Worm (Caenorhabditis elegans) whole organism, L4 larva: Measurements from ENCODE around the gene ttr-27.
A peak's percentile ranks its signal among the peaks of the same experiment; 100 is the strongest.

ENCODE experiments used
- D1046.2 ChIP-seq: fragments of 200-800 bp; sonication (Bioruptor generic); IDR thresholded peaks from 2 replicates; pipeline ENCODE4 v1.3.6; 2022; ENCODE audit warnings: missing genetic modification characterization, missing compliant biosample characterization
- F26F4.8 ChIP-seq: fragments of 200-800 bp; sonication (Bioruptor generic); conservative IDR thresholded peaks from 2 replicates; pipeline ENCODE4 v1.3.6; 2022; ENCODE audit warnings: missing genetic modification characterization, missing compliant biosample characterization
- F37D6.2 ChIP-seq: sonication (generic microtip); optimal IDR thresholded peaks from 2 replicates; lab custom pipeline; 2016; ENCODE audit warnings: mild to moderate bottlenecking, missing genetic modification characterization, missing compliant biosample characterization
- F44E2.7 ChIP-seq: fragments of 200-800 bp; sonication (Bioruptor generic); IDR thresholded peaks from 2 replicates; pipeline ENCODE4 v2.1.2; 2022; ENCODE audit warnings: missing genetic modification characterization, missing compliant biosample characterization
- R02D3.7 ChIP-seq: fragments of 150-350 bp; sonication (generic microtip); optimal IDR thresholded peaks from 3 replicates; lab custom pipeline; 2014; ENCODE audit warnings: missing biosample characterization, missing genetic modification characterization
- T20F7.1 ChIP-seq: fragments of 200-800 bp; sonication (Bioruptor generic); optimal IDR thresholded peaks from 2 replicates; lab custom pipeline; 2018; ENCODE audit warnings: mild to moderate bottlenecking, missing genetic modification characterization, missing compliant biosample characterization
- T26A8.4 ChIP-seq: fragments of 200-800 bp; sonication (Bioruptor generic); IDR thresholded peaks from 2 replicates; pipeline ENCODE4 v1.3.6; 2022; ENCODE audit warnings: missing genetic modification characterization, missing compliant biosample characterization
- ceh-20 ChIP-seq: fragments of 200-800 bp; sonication (Bioruptor generic); IDR thresholded peaks from 2 replicates; pipeline ENCODE4 v1.3.6; 2022; ENCODE audit warnings: missing genetic modification reagents, missing genetic modification characterization, missing compliant biosample characterization
- ceh-28 ChIP-seq: fragments of 150-350 bp; optimal IDR thresholded peaks from 2 replicates; lab custom pipeline; 2014; ENCODE audit warnings: missing biosample characterization, missing genetic modification reagents, missing genetic modification characterization
- ceh-32 ChIP-seq: sonication (generic microtip); optimal IDR thresholded peaks from 2 replicates; lab custom pipeline; 2016; ENCODE audit warnings: mild to moderate bottlenecking, missing genetic modification characterization, missing compliant biosample characterization; ENCODE audit not compliant: poor library complexity
- ceh-44 ChIP-seq: fragments of 200-800 bp; sonication (Bioruptor generic); IDR thresholded peaks from 2 replicates; pipeline ENCODE4 v1.3.6; 2022; ENCODE audit warnings: missing genetic modification reagents, missing genetic modification characterization, missing compliant biosample characterization
- ceh-82 ChIP-seq: sonication (generic microtip); optimal IDR thresholded peaks from 2 replicates; lab custom pipeline; 2017; ENCODE audit warnings: missing biosample characterization, missing genetic modification characterization
- cey-2 ChIP-seq: sonication (generic microtip); optimal IDR thresholded peaks from 3 replicates; lab custom pipeline; 2017; ENCODE audit warnings: missing genetic modification characterization, mild to moderate bottlenecking, missing compliant biosample characterization, antibody characterized with exemption, borderline replicate concordance; ENCODE audit not compliant: insufficient read depth
- ctbp-1 ChIP-seq: fragments of 200-800 bp; sonication (Bioruptor generic); IDR thresholded peaks from 2 replicates; pipeline ENCODE4 v1.3.6; 2022; ENCODE audit warnings: missing genetic modification reagents, missing genetic modification characterization, missing compliant biosample characterization
- daf-16 ChIP-seq, 3 experiments: sonication (generic microtip); optimal IDR thresholded peaks; 2 replicates each; lab custom pipeline; 2016 to 2017; ENCODE audit warnings: missing genetic modification characterization in 3 of 3, missing genetic modification reagents in 3 of 3, mild to moderate bottlenecking in 2 of 3, missing compliant biosample characterization in 2 of 3, missing biosample characterization in 1 of 3, moderate library complexity in 1 of 3
- daf-8 ChIP-seq: fragments of 200-800 bp; sonication (Bioruptor generic); IDR thresholded peaks from 2 replicates; pipeline ENCODE4 v1.3.6; 2022; ENCODE audit warnings: missing genetic modification characterization, missing compliant biosample characterization
- dmd-6 ChIP-seq: fragments of 200-800 bp; sonication (Bioruptor generic); IDR thresholded peaks from 2 replicates; pipeline ENCODE4 v1.3.6; 2022; ENCODE audit warnings: missing genetic modification reagents, missing genetic modification characterization, missing compliant biosample characterization
- dmd-9 ChIP-seq: fragments of 200-800 bp; sonication (Bioruptor generic); IDR thresholded peaks from 2 replicates; pipeline ENCODE4 v1.3.6; 2022; ENCODE audit warnings: missing genetic modification reagents, missing genetic modification characterization, missing compliant biosample characterization
- dpl-1 ChIP-seq: fragments of 150-350 bp; optimal IDR thresholded peaks from 2 replicates; lab custom pipeline; 2014; ENCODE audit warnings: missing biosample characterization, missing genetic modification reagents, missing genetic modification characterization
- egl-27 ChIP-seq: sonication (generic microtip); optimal IDR thresholded peaks from 3 replicates; lab custom pipeline; 2017; ENCODE audit warnings: missing biosample characterization, missing genetic modification reagents, missing genetic modification characterization
- fkh-10 ChIP-seq: fragments of 150-350 bp; optimal IDR thresholded peaks from 2 replicates; lab custom pipeline; 2014; ENCODE audit warnings: missing biosample characterization, missing genetic modification reagents, missing genetic modification characterization
- fos-1 ChIP-seq: fragments of 150-350 bp; optimal IDR thresholded peaks from 2 replicates; lab custom pipeline; 2014; ENCODE audit warnings: missing biosample characterization, missing genetic modification characterization
- hif-1 ChIP-seq, 2 experiments: sonication (generic microtip); optimal IDR thresholded peaks; 2 replicates each; lab custom pipeline; 2016 to 2017; ENCODE audit warnings: missing compliant biosample characterization in 2 of 2, missing genetic modification characterization in 2 of 2, missing genetic modification reagents in 2 of 2, missing genotype in 2 of 2, mild to moderate bottlenecking in 1 of 2
- hmg-1.1 ChIP-seq: fragments of 200-800 bp; sonication (Bioruptor generic); IDR thresholded peaks from 2 replicates; pipeline ENCODE4 v1.3.6; 2022; ENCODE audit warnings: missing genetic modification reagents, missing genetic modification characterization, missing compliant biosample characterization
- jun-1 ChIP-seq: fragments of 150-350 bp; optimal IDR thresholded peaks from 2 replicates; lab custom pipeline; 2014; ENCODE audit warnings: missing biosample characterization, missing genetic modification reagents, missing genetic modification characterization
- lin-1 ChIP-seq: fragments of 200-800 bp; sonication (Bioruptor generic); IDR thresholded peaks from 2 replicates; pipeline ENCODE4 v1.3.6; 2022; ENCODE audit warnings: missing genetic modification reagents, missing genetic modification characterization, missing compliant biosample characterization
- lin-13 ChIP-seq: fragments of 150-350 bp; optimal IDR thresholded peaks from 2 replicates; lab custom pipeline; 2014; ENCODE audit warnings: missing biosample characterization, missing genetic modification reagents, missing genetic modification characterization
- lin-29 ChIP-seq: fragments of 200-800 bp; sonication (Bioruptor generic); IDR thresholded peaks from 2 replicates; pipeline ENCODE4 v1.3.6; 2022; ENCODE audit warnings: missing genetic modification reagents, missing genetic modification characterization, missing compliant biosample characterization
- lin-39 ChIP-seq: fragments of 150-350 bp; optimal IDR thresholded peaks from 2 replicates; lab custom pipeline; 2014; ENCODE audit warnings: missing biosample characterization, missing genetic modification reagents, missing genetic modification characterization
- lsy-2 ChIP-seq, 2 experiments: fragments of 150-350 bp in 1 of 2; sonication (generic microtip) in 1 of 2; optimal IDR thresholded peaks; 2 replicates each; lab custom pipeline; 2014 to 2017; ENCODE audit warnings: missing biosample characterization in 2 of 2, missing genetic modification characterization in 2 of 2
- mdt-29 ChIP-seq: fragments of 200-800 bp; sonication (Bioruptor generic); IDR thresholded peaks from 2 replicates; pipeline ENCODE4 v1.3.6; 2022; ENCODE audit warnings: missing genetic modification reagents, missing genetic modification characterization, missing compliant biosample characterization
- mes-2 ChIP-seq: sonication (generic microtip); optimal IDR thresholded peaks from 2 replicates; lab custom pipeline; 2016; ENCODE audit warnings: missing genotype, mild to moderate bottlenecking, missing genetic modification characterization, missing compliant biosample characterization; ENCODE audit not compliant: poor library complexity, severe bottlenecking
- mxl-2 ChIP-seq: fragments of 200-800 bp; sonication (Bioruptor generic); conservative IDR thresholded peaks from 2 replicates; pipeline ENCODE4 v1.3.6; 2022; ENCODE audit warnings: missing genetic modification reagents, missing genetic modification characterization, missing compliant biosample characterization
- nhr-11 ChIP-seq: fragments of 150-350 bp; optimal IDR thresholded peaks from 2 replicates; lab custom pipeline; 2014; ENCODE audit warnings: missing biosample characterization, missing genetic modification characterization
- nhr-111 ChIP-seq: fragments of 200-800 bp; sonication (Bioruptor generic); optimal IDR thresholded peaks from 2 replicates; lab custom pipeline; 2018; ENCODE audit warnings: mild to moderate bottlenecking, missing genetic modification characterization, missing compliant biosample characterization
- nhr-28 ChIP-seq: fragments of 150-350 bp; optimal IDR thresholded peaks from 2 replicates; lab custom pipeline; 2014; ENCODE audit warnings: missing biosample characterization, missing genetic modification characterization
- nhr-41 ChIP-seq: fragments of 200-800 bp; sonication (Bioruptor generic); IDR thresholded peaks from 2 replicates; pipeline ENCODE4 v1.3.6; 2022; ENCODE audit warnings: missing genetic modification reagents, missing genetic modification characterization, missing compliant biosample characterization
- nhr-77 ChIP-seq: fragments of 150-350 bp; optimal IDR thresholded peaks from 2 replicates; lab custom pipeline; 2014; ENCODE audit warnings: missing biosample characterization, missing genetic modification characterization
- pha-4 ChIP-seq, 2 experiments: fragments of 150-350 bp in 1 of 2; fragments of 200-800 bp in 1 of 2; sonication (Bioruptor generic) in 1 of 2; IDR thresholded peaks in 1 of 2; optimal IDR thresholded peaks in 1 of 2; 2 replicates each; pipeline versions ENCODE4 v1.3.6 to Lab custom; 2014 to 2022; ENCODE audit warnings: missing genetic modification characterization in 2 of 2, missing genetic modification reagents in 2 of 2, missing biosample characterization in 1 of 2, missing compliant biosample characterization in 1 of 2
- rbr-2 ChIP-seq: sonication (generic microtip); optimal IDR thresholded peaks from 2 replicates; lab custom pipeline; 2016; ENCODE audit warnings: missing genotype, missing genetic modification characterization, missing compliant biosample characterization
- saeg-2 ChIP-seq: fragments of 200-800 bp; sonication (Bioruptor generic); IDR thresholded peaks from 2 replicates; pipeline ENCODE4 v1.3.6; 2022; ENCODE audit warnings: missing genetic modification reagents, missing genetic modification characterization, missing compliant biosample characterization
- skn-1 ChIP-seq: fragments of 150-350 bp; optimal IDR thresholded peaks from 2 replicates; lab custom pipeline; 2014; ENCODE audit warnings: missing biosample characterization, missing genetic modification characterization
- snpc-1.2 ChIP-seq: fragments of 200-800 bp; sonication (Bioruptor generic); IDR thresholded peaks from 2 replicates; pipeline ENCODE4 v1.3.6; 2022; ENCODE audit warnings: missing genetic modification reagents, missing genetic modification characterization, missing compliant biosample characterization
- spr-3 ChIP-seq: fragments of 200-800 bp; sonication (Bioruptor generic); optimal IDR thresholded peaks from 2 replicates; lab custom pipeline; 2018; ENCODE audit warnings: mild to moderate bottlenecking, missing genetic modification characterization, missing compliant biosample characterization
- tra-1 ChIP-seq: fragments of 200-800 bp; sonication (Bioruptor generic); IDR thresholded peaks from 2 replicates; pipeline ENCODE4 v1.3.6; 2022; ENCODE audit warnings: missing genetic modification reagents, missing genetic modification characterization, missing compliant biosample characterization
- unc-62 ChIP-seq, 3 experiments: fragments of 150-350 bp in 1 of 3; sonication (generic microtip); optimal IDR thresholded peaks in 2 of 3; peaks in 1 of 3; 1 replicate in 1 of 3; 2 replicates in 2 of 3; lab custom pipeline; 2014 to 2017; ENCODE audit warnings: missing biosample characterization in 3 of 3, missing genetic modification characterization in 3 of 3, missing genetic modification reagents in 3 of 3, missing genotype in 1 of 3
- zip-11 ChIP-seq: fragments of 200-800 bp; sonication (Bioruptor generic); IDR thresholded peaks from 2 replicates; pipeline ENCODE4 v1.3.6; 2022; ENCODE audit warnings: missing genetic modification characterization, missing compliant biosample characterization
- ztf-11 ChIP-seq: fragments of 150-350 bp; optimal IDR thresholded peaks from 2 replicates; lab custom pipeline; 2014; ENCODE audit warnings: missing biosample characterization, missing genetic modification characterization

ttr-27 gene

ce11 chrV:12904054-12904453 is at the start of gene ttr-27:
TSS of gene ttr-27 (minus strand) at chrV:12904098.
- TF ChIP-seq mes-2 (tag; lab: Kevin White, UChicago) (no peak), lin-39 (no peak), lin-1 (GFP tag; lab: Robert Waterston, UW) (no peak), snpc-1.2 (no peak)

ce11 chrV:12952287-12952686 is 48.4 kb upstream of the ttr-27 start, which contains the start of gene pqn-68:
TSS of gene pqn-68 (plus strand) at chrV:12952636.
- TF ChIP-seq lin-13 (GFP tag; lab: Kevin White, UChicago) (no peak), fos-1 (no peak), ceh-20 (GFP tag; lab: Robert Waterston, UW) (no peak), ceh-82 (tag; lab: Kevin White, UChicago) (no peak), egl-27 (tag; lab: Kevin White, UChicago) (no peak), lin-29 (GFP tag; lab: Robert Waterston, UW) (no peak), nhr-11 (tag; lab: Kevin White, UChicago) (no peak), lsy-2 (tag; optimal IDR thresholded peaks at IDR 0.05; lab: Kevin White, UChicago) (peak in 1 of 2 experiments; percentile 55), R02D3.7 (tag; lab: Kevin White, UChicago) (no peak), F37D6.2 (no peak), hmg-1.1 (no peak), ceh-44 (GFP tag; lab: Robert Waterston, UW) (no peak), ztf-11 (tag; lab: Kevin White, UChicago) (no peak), skn-1 (tag; lab: Kevin White, UChicago) (no peak), dpl-1 (GFP tag; lab: Kevin White, UChicago) (peak; percentile 25), D1046.2 (GFP tag; lab: Robert Waterston, UW) (no peak), dmd-9 (GFP tag; lab: Robert Waterston, UW) (no peak), daf-8 (GFP tag; lab: Robert Waterston, UW) (no peak), unc-62 (GFP tag; optimal IDR thresholded peaks at IDR 0.05 in 1 of 2; lab: Kevin White, UChicago) (no peak), unc-62 (tag; optimal IDR thresholded peaks at IDR 0.05; lab: Kevin White, UChicago) (no peak), fkh-10 (no peak), mxl-2 (GFP tag; lab: Robert Waterston, UW) (no peak), cey-2 (no peak), snpc-1.2 (no peak), ceh-32 (no peak), pha-4 (GFP tag; IDR thresholded peaks at IDR 0.05; lab: Robert Waterston, UW) (no peak), pha-4 (tag; optimal IDR thresholded peaks at IDR 0.05; lab: Kevin White, UChicago) (no peak), daf-16 (GFP tag; optimal IDR thresholded peaks at IDR 0.05; lab: Kevin White, UChicago) (no peak), daf-16 (tag; optimal IDR thresholded peaks at IDR 0.05; lab: Kevin White, UChicago) (peak; percentile 6), tra-1 (GFP tag; lab: Robert Waterston, UW) (no peak), nhr-41 (GFP tag; lab: Robert Waterston, UW) (no peak), T20F7.1 (peak; percentile 92), nhr-77 (no peak), nhr-111 (GFP tag; lab: Kevin White, UChicago) (no peak), F44E2.7 (GFP tag; lab: Robert Waterston, UW) (no peak), ctbp-1 (GFP tag; lab: Robert Waterston, UW) (no peak), zip-11 (GFP tag; lab: Robert Waterston, UW) (no peak), dmd-6 (GFP tag; lab: Robert Waterston, UW) (no peak), jun-1 (no peak), T26A8.4 (GFP tag; lab: Robert Waterston, UW) (no peak), ceh-28 (tag; lab: Kevin White, UChicago) (no peak), spr-3 (GFP tag; lab: Kevin White, UChicago) (no peak), nhr-28 (tag; lab: Kevin White, UChicago) (no peak), hif-1 (tag; optimal IDR thresholded peaks at IDR 0.05; lab: Kevin White, UChicago) (peak in 1 of 2 experiments; percentile 8), F26F4.8 (no peak), rbr-2 (no peak), saeg-2 (GFP tag; lab: Robert Waterston, UW) (no peak), mes-2 (tag; lab: Kevin White, UChicago) (peak; percentile 85), mdt-29 (GFP tag; lab: Robert Waterston, UW) (no peak)
